Fruit fly (Drosophila melanogaster) whole organism, wandering third instar larva: ENCODE measurements around the gene Gr32a.

Experiments used
- CrebA ChIP-seq: fragments of 200-800 bp; sonication (Bioruptor generic); optimal IDR thresholded peaks from 2 replicates; lab custom pipeline; 2016; ENCODE audit warnings: missing biosample characterization, mild to moderate bottlenecking, missing genetic modification characterization, borderline replicate concordance
- Dif ChIP-seq: fragments of 200-275, 200-300 bp; sonication (Bioruptor generic); optimal IDR thresholded peaks from 2 replicates; lab custom pipeline; 2018; ENCODE audit warnings: missing biosample characterization, missing genetic modification characterization; ENCODE audit not compliant: partially characterized antibody
- GATAd ChIP-seq: sonication (Bioruptor generic); optimal IDR thresholded peaks from 2 replicates; lab custom pipeline; 2016; ENCODE audit warnings: missing biosample characterization, missing genetic modification characterization
- HLH106 ChIP-seq: fragments of 200-800 bp; optimal IDR thresholded peaks from 3 replicates; lab custom pipeline; 2019; ENCODE audit warnings: missing biosample characterization, mild to moderate bottlenecking, missing genetic modification characterization, moderate library complexity
- Hnf4 ChIP-seq: fragments of 200-800 bp; sonication (Bioruptor generic); optimal IDR thresholded peaks from 2 replicates; lab custom pipeline; 2016; ENCODE audit warnings: missing biosample characterization, mild to moderate bottlenecking, missing genetic modification characterization
- Hr78 ChIP-seq: fragments of >200 bp; optimal IDR thresholded peaks from 2 replicates; lab custom pipeline; 2017; ENCODE audit warnings: missing biosample characterization, missing genetic modification characterization
- Hr83 ChIP-seq: fragments of 200-300 bp; sonication (Bioruptor generic); optimal IDR thresholded peaks from 2 replicates; lab custom pipeline; 2016; ENCODE audit warnings: missing biosample characterization, mild to moderate bottlenecking, missing genetic modification characterization, moderate library complexity; ENCODE audit not compliant: poor library complexity, severe bottlenecking
- Jra ChIP-seq: sonication (Bioruptor generic); optimal IDR thresholded peaks from 2 replicates; lab custom pipeline; 2016; ENCODE audit warnings: missing biosample characterization, missing genetic modification characterization
- Mio ChIP-seq: sonication (Bioruptor generic); optimal IDR thresholded peaks from 2 replicates; lab custom pipeline; 2016; ENCODE audit warnings: missing biosample characterization, missing genetic modification characterization
- OdsH ChIP-seq: fragments of 200-800 bp; sonication (Bioruptor generic); optimal IDR thresholded peaks from 2 replicates; lab custom pipeline; 2016; ENCODE audit warnings: missing biosample characterization, mild to moderate bottlenecking, missing genetic modification characterization
- Rel ChIP-seq, 2 experiments: fragments of 200-800 bp; sonication (Bioruptor generic) in 1 of 2; optimal IDR thresholded peaks; 2 replicates in 1 of 2; 3 replicates in 1 of 2; lab custom pipeline; 2016 to 2019; ENCODE audit warnings: mild to moderate bottlenecking in 2 of 2, missing biosample characterization in 2 of 2, missing genetic modification characterization in 2 of 2, moderate library complexity in 1 of 2
- Sp1 ChIP-seq: fragments of 200-800 bp; sonication (Bioruptor generic); optimal IDR thresholded peaks from 3 replicates; lab custom pipeline; 2019; ENCODE audit warnings: missing biosample characterization, mild to moderate bottlenecking, missing genetic modification characterization, moderate library complexity
- br ChIP-seq: fragments of 200-800 bp; sonication (Bioruptor generic); optimal IDR thresholded peaks from 2 replicates; lab custom pipeline; 2016; ENCODE audit warnings: missing biosample characterization, missing genetic modification characterization
- brk ChIP-seq: fragments of 200-800 bp; sonication (Bioruptor generic); optimal IDR thresholded peaks from 2 replicates; lab custom pipeline; 2016; ENCODE audit warnings: missing biosample characterization, mild to moderate bottlenecking, missing genetic modification characterization
- dl ChIP-seq, 2 experiments: fragments of 175-275, 200-275 bp in 1 of 2; fragments of 200-275 bp in 1 of 2; sonication (Bioruptor generic); optimal IDR thresholded peaks; lab custom pipeline; 2018; ENCODE audit warnings: mild to moderate bottlenecking in 2 of 2, missing biosample characterization in 2 of 2, missing genetic modification characterization in 2 of 2, moderate library complexity in 2 of 2; ENCODE audit not compliant: partially characterized antibody in 2 of 2, insufficient read depth in 1 of 2
- dmrt93B ChIP-seq: fragments of 200-800 bp; sonication (Bioruptor generic); optimal IDR thresholded peaks from 2 replicates; lab custom pipeline; 2018; ENCODE audit warnings: missing biosample characterization, mild to moderate bottlenecking, missing genetic modification characterization
- ey ChIP-seq: fragments of 200-800 bp; sonication (Bioruptor generic); optimal IDR thresholded peaks from 2 replicates; lab custom pipeline; 2016; ENCODE audit warnings: missing biosample characterization, missing genetic modification characterization
- foxo ChIP-seq, 2 experiments: fragments of 200-800 bp; sonication (Bioruptor generic); optimal IDR thresholded peaks; 2 replicates in 1 of 2; 3 replicates in 1 of 2; lab custom pipeline; 2016 to 2017; ENCODE audit warnings: missing biosample characterization in 2 of 2, missing genetic modification characterization in 2 of 2
- fru ChIP-seq: fragments of 200-800 bp; sonication (Bioruptor generic); optimal IDR thresholded peaks from 3 replicates; lab custom pipeline; 2016; ENCODE audit warnings: missing biosample characterization, mild to moderate bottlenecking, missing genetic modification characterization
- h ChIP-seq: fragments of 200-800 bp; sonication (Bioruptor generic); optimal IDR thresholded peaks from 3 replicates; lab custom pipeline; 2016; ENCODE audit warnings: missing biosample characterization, mild to moderate bottlenecking, missing genetic modification characterization
- jim ChIP-seq: fragments of 175-275, 200-325 bp; sonication (Bioruptor generic); optimal IDR thresholded peaks from 2 replicates; lab custom pipeline; 2016; ENCODE audit warnings: missing biosample characterization, mild to moderate bottlenecking, missing genetic modification characterization
- psq ChIP-seq: fragments of 200-800 bp; sonication (Bioruptor generic); optimal IDR thresholded peaks from 3 replicates; lab custom pipeline; 2017; ENCODE audit warnings: missing biosample characterization, mild to moderate bottlenecking, missing genetic modification characterization, moderate library complexity
- rgr ChIP-seq: fragments of 200-800 bp; sonication (Bioruptor generic); optimal IDR thresholded peaks from 3 replicates; lab custom pipeline; 2016; ENCODE audit warnings: missing biosample characterization, mild to moderate bottlenecking, missing genetic modification characterization
- sage ChIP-seq: fragments of 200-800 bp; sonication (Bioruptor generic); optimal IDR thresholded peaks from 2 replicates; lab custom pipeline; 2016; ENCODE audit warnings: missing biosample characterization, mild to moderate bottlenecking, missing genetic modification characterization
- sv ChIP-seq: fragments of 200-800 bp; sonication (Bioruptor generic); optimal IDR thresholded peaks from 3 replicates; lab custom pipeline; 2016; ENCODE audit warnings: missing biosample characterization, missing genetic modification characterization
- tai ChIP-seq: sonication (Bioruptor generic); optimal IDR thresholded peaks from 2 replicates; lab custom pipeline; 2016; ENCODE audit warnings: missing biosample characterization, missing genetic modification characterization
- usp ChIP-seq: fragments of >200 bp; optimal IDR thresholded peaks from 2 replicates; lab custom pipeline; 2017; ENCODE audit warnings: missing biosample characterization, missing genetic modification characterization
- woc ChIP-seq: sonication (Bioruptor generic); optimal IDR thresholded peaks from 2 replicates; lab custom pipeline; 2016; ENCODE audit warnings: missing biosample characterization, mild to moderate bottlenecking, missing genetic modification characterization

Gene Gr32a

dm6 chr2L:11069475-11069874 lies 44.3 kb upstream of the Gr32a start (continued):
- TF ChIP-seq foxo (GFP tag; optimal IDR thresholded peaks at IDR 0.05; lab: Kevin White, UChicago) = peak in 1 of 2 experiments; percentile 32
- no peak for TF ChIP-seq dl (GFP tag; optimal IDR thresholded peaks at IDR 0.05; lab: Kevin White, UChicago; ENCODE audit: insufficient read depth in 1 of 2, partially characterized antibody in 2 of 2)
- no peak for TF ChIP-seq GATAd (GFP tag; lab: Kevin White, UChicago)
- TF ChIP-seq dmrt93B = no peak

dm6 chr2L:11070862-11071261 lies 43.0 kb upstream of the Gr32a start, which contains the start of gene CG14915:
Gene CG14915 (plus strand): TSS chr2L:11071027.
- TF ChIP-seq OdsH (GFP tag; lab: Kevin White, UChicago) = no peak
- no peak for TF ChIP-seq GATAd (GFP tag; lab: Kevin White, UChicago)
- no peak for TF ChIP-seq tai (GFP tag; lab: Kevin White, UChicago)
- no peak for TF ChIP-seq woc
- no peak for TF ChIP-seq jim (GFP tag; lab: Kevin White, UChicago)
- no peak for TF ChIP-seq sv (GFP tag; lab: Kevin White, UChicago)
- no peak for TF ChIP-seq Hr78 (GFP tag; lab: Kevin White, UChicago)
- no peak for TF ChIP-seq HLH106 (tag; lab: Kevin White, UChicago)
- no peak for TF ChIP-seq psq (GFP tag; lab: Kevin White, UChicago)
- TF ChIP-seq Mio (GFP tag; lab: Kevin White, UChicago) = no peak
- TF ChIP-seq CrebA (GFP tag; lab: Kevin White, UChicago) = no peak
- TF ChIP-seq Hr83 (GFP tag; lab: Kevin White, UChicago) = no peak
- no peak for TF ChIP-seq foxo (GFP tag; optimal IDR thresholded peaks at IDR 0.05; lab: Kevin White, UChicago)
- no peak for TF ChIP-seq rgr (GFP tag; lab: Kevin White, UChicago)
- no peak for TF ChIP-seq Jra (GFP tag; lab: Kevin White, UChicago)
- no peak for TF ChIP-seq brk (GFP tag; lab: Kevin White, UChicago)
- TF ChIP-seq Rel (GFP tag; optimal IDR thresholded peaks at IDR 0.05; lab: Kevin White, UChicago) = no peak
- no peak for TF ChIP-seq Rel (tag; optimal IDR thresholded peaks at IDR 0.05; lab: Kevin White, UChicago)

- TF ChIP-seq foxo (GFP tag; optimal IDR thresholded peaks at IDR 0.05; lab: Kevin White, UChicago) (peak in 1 of 2 experiments; percentile 75), Hnf4 (GFP tag; lab: Kevin White, UChicago) (peak; percentile 64), ey (GFP tag; lab: Kevin White, UChicago) (peak; percentile 84), CrebA (GFP tag; lab: Kevin White, UChicago) (peak; percentile 20), br (GFP tag; lab: Kevin White, UChicago) (peak; percentile 80), Sp1 (GFP tag; lab: Kevin White, UChicago) (peak; percentile 69), tai (GFP tag; lab: Kevin White, UChicago) (no peak), jim (GFP tag; lab: Kevin White, UChicago) (no peak), woc (peak; percentile 88), h (peak; percentile 85), Dif (no peak), HLH106 (tag; lab: Kevin White, UChicago) (peak; percentile 65), usp (GFP tag; lab: Kevin White, UChicago) (no peak), rgr (GFP tag; lab: Kevin White, UChicago) (peak; percentile 73), dmrt93B (peak; percentile 48), GATAd (GFP tag; lab: Kevin White, UChicago) (no peak), psq (GFP tag; lab: Kevin White, UChicago) (peak; percentile 74), sv (GFP tag; lab: Kevin White, UChicago) (no peak), OdsH (GFP tag; lab: Kevin White, UChicago) (peak; percentile 70), sage (GFP tag; lab: Kevin White, UChicago) (peak; percentile 47), fru (GFP tag; lab: Kevin White, UChicago) (peak; percentile 79)
Observed at dm6 chr2L:11072250-11072649, 41.6 kb upstream of the Gr32a start.

dm6 chr2L:11072880-11073279 lies 40.9 kb upstream of the Gr32a start:
- TF ChIP-seq sage (GFP tag; lab: Kevin White, UChicago) (no peak), dl (GFP tag; optimal IDR thresholded peaks at IDR 0.05; lab: Kevin White, UChicago; ENCODE audit: insufficient read depth in 1 of 2, partially characterized antibody in 2 of 2) (no peak)

- TF ChIP-seq rgr (GFP tag; lab: Kevin White, UChicago) = peak; percentile 24
- TF ChIP-seq br (GFP tag; lab: Kevin White, UChicago) = peak; percentile 9
- peak; percentile 6 for TF ChIP-seq h
- no peak for TF ChIP-seq brk (GFP tag; lab: Kevin White, UChicago)
- TF ChIP-seq sv (GFP tag; lab: Kevin White, UChicago) = no peak
- TF ChIP-seq psq (GFP tag; lab: Kevin White, UChicago) = no peak
- peak; percentile 32 for TF ChIP-seq OdsH (GFP tag; lab: Kevin White, UChicago)
- peak in 1 of 2 experiments; percentile 6 for TF ChIP-seq foxo (GFP tag; optimal IDR thresholded peaks at IDR 0.05; lab: Kevin White, UChicago)
- TF ChIP-seq ey (GFP tag; lab: Kevin White, UChicago) = peak; percentile 34
- peak; percentile 42 for TF ChIP-seq Sp1 (GFP tag; lab: Kevin White, UChicago)
Observed at dm6 chr2L:11073947-11074346, 39.9 kb upstream of the Gr32a start.
